Worm (Caenorhabditis elegans) whole organism, L3 larva: ENCODE measurements around the gene R11A8.1.

Experiments used
- aly-2 ChIP-seq: fragments of 150-350 bp; optimal IDR thresholded peaks from 2 replicates; lab custom pipeline; 2014; ENCODE audit warnings: missing biosample characterization, missing genetic modification characterization
- elt-1 ChIP-seq: fragments of 150-350 bp; optimal IDR thresholded peaks from 2 replicates; lab custom pipeline; 2014; ENCODE audit warnings: missing biosample characterization, missing genetic modification characterization
- fkh-10 ChIP-seq: sonication (generic microtip); optimal IDR thresholded peaks from 2 replicates; lab custom pipeline; 2017; ENCODE audit warnings: missing biosample characterization, missing genetic modification reagents, missing genetic modification characterization
- mdl-1 ChIP-seq: fragments of 150-350 bp; optimal IDR thresholded peaks from 2 replicates; lab custom pipeline; 2014; ENCODE audit warnings: missing biosample characterization, missing genetic modification characterization
- nhr-25 ChIP-seq: sonication (generic microtip); optimal IDR thresholded peaks from 2 replicates; lab custom pipeline; 2017; ENCODE audit warnings: missing biosample characterization, missing genetic modification characterization
- nhr-67 ChIP-seq: fragments of 150-350 bp; optimal IDR thresholded peaks from 2 replicates; lab custom pipeline; 2014; ENCODE audit warnings: missing biosample characterization, missing genetic modification characterization
- pha-4 ChIP-seq: fragments of 150-350 bp; optimal IDR thresholded peaks from 2 replicates; lab custom pipeline; 2014; ENCODE audit warnings: missing biosample characterization, missing genetic modification reagents, missing genetic modification characterization
- pqm-1 ChIP-seq: fragments of 150-350 bp; optimal IDR thresholded peaks from 2 replicates; lab custom pipeline; 2017; ENCODE audit warnings: missing biosample characterization, missing genetic modification characterization, inconsistent platforms
- snpc-4 ChIP-seq: fragments of 150-350 bp; optimal IDR thresholded peaks from 2 replicates; lab custom pipeline; 2014; ENCODE audit warnings: missing biosample characterization, missing genetic modification characterization
- zag-1 ChIP-seq: fragments of 150-350 bp; optimal IDR thresholded peaks from 2 replicates; lab custom pipeline; 2014; ENCODE audit warnings: missing biosample characterization, missing genetic modification characterization

ce11 chrIV:10357072-10357471 lies at the start of gene R11A8.1:
- TF ChIP-seq pha-4 (tag; lab: Kevin White, UChicago) (no peak), aly-2 (tag; lab: Kevin White, UChicago) (no peak), mdl-1 (tag; lab: Kevin White, UChicago) (no peak), nhr-25 (tag; lab: Kevin White, UChicago) (no peak), nhr-67 (tag; lab: Kevin White, UChicago) (no peak), zag-1 (no peak), elt-1 (no peak), fkh-10 (GFP tag; lab: Kevin White, UChicago) (no peak), pqm-1 (no peak), snpc-4 (no peak)
